Worm (Caenorhabditis elegans) whole organism, young adult: ENCODE results near the gene ctps-1.

Experiments used
- B0035.1 ChIP-seq: sonication (generic microtip); optimal IDR thresholded peaks from 2 replicates; lab custom pipeline; 2016; ENCODE audit warnings: missing genetic modification characterization, mild to moderate bottlenecking, missing compliant biosample characterization, missing genotype, missing genetic modification reagents
- C06A6.2 ChIP-seq: fragments of 200-800 bp; sonication (Bioruptor generic); conservative IDR thresholded peaks from 2 replicates; pipeline ENCODE4 v1.3.6; 2022; ENCODE audit warnings: missing genetic modification characterization, missing compliant biosample characterization
- F10E7.11 ChIP-seq: sonication (generic microtip); optimal IDR thresholded peaks from 2 replicates; lab custom pipeline; 2017; ENCODE audit warnings: mild to moderate bottlenecking, missing genetic modification characterization, moderate library complexity, missing compliant biosample characterization
- F37B4.10 ChIP-seq: fragments of 200-800 bp; sonication (Bioruptor generic); IDR thresholded peaks from 2 replicates; pipeline ENCODE4 v1.3.6; 2022; ENCODE audit warnings: missing genetic modification characterization, missing compliant biosample characterization
- F57A8.1 ChIP-seq: fragments of 200-800 bp; sonication (Bioruptor generic); optimal IDR thresholded peaks from 2 replicates; lab custom pipeline; 2018; ENCODE audit warnings: mild to moderate bottlenecking, missing genetic modification characterization, moderate library complexity, missing compliant biosample characterization
- T07F8.4 ChIP-seq: sonication (generic microtip); optimal IDR thresholded peaks from 2 replicates; lab custom pipeline; 2016; ENCODE audit warnings: mild to moderate bottlenecking, missing genetic modification characterization, moderate library complexity, missing compliant biosample characterization
- Y53G8AR.9 ChIP-seq: fragments of 200-800 bp; sonication (Bioruptor generic); conservative IDR thresholded peaks from 2 replicates; pipeline ENCODE4 v1.3.6; 2022; ENCODE audit warnings: missing genetic modification reagents, missing genetic modification characterization, missing compliant biosample characterization
- Y79H2A.3 ChIP-seq: fragments of 200-800 bp; sonication (Bioruptor generic); conservative IDR thresholded peaks from 2 replicates; pipeline ENCODE4 v1.3.6; 2022; ENCODE audit warnings: missing genetic modification reagents, missing genetic modification characterization, missing compliant biosample characterization
- atf-7 ChIP-seq: sonication (generic microtip); optimal IDR thresholded peaks from 2 replicates; lab custom pipeline; 2017; ENCODE audit warnings: mild to moderate bottlenecking, missing genetic modification characterization, missing compliant biosample characterization
- ccch-3 ChIP-seq: fragments of 200-800 bp; sonication (Bioruptor generic); optimal IDR thresholded peaks from 2 replicates; lab custom pipeline; 2018; ENCODE audit warnings: mild to moderate bottlenecking, missing genetic modification characterization, missing compliant biosample characterization
- cebp-1 ChIP-seq, 2 experiments: fragments of 200-800 bp in 1 of 2; sonication (Bioruptor generic) in 1 of 2; sonication (generic microtip) in 1 of 2; IDR thresholded peaks in 1 of 2; optimal IDR thresholded peaks in 1 of 2; 2 replicates each; pipeline versions ENCODE4 v1.3.6 to Lab custom; 2017 to 2022; ENCODE audit warnings: missing compliant biosample characterization in 2 of 2, missing genetic modification characterization in 2 of 2, mild to moderate bottlenecking in 1 of 2, missing genetic modification reagents in 1 of 2, moderate library complexity in 1 of 2
- cebp-2 ChIP-seq: fragments of 200-800 bp; sonication (Bioruptor generic); IDR thresholded peaks from 2 replicates; pipeline ENCODE4 v1.3.6; 2022; ENCODE audit warnings: missing genetic modification characterization, missing compliant biosample characterization
- ceh-27 ChIP-seq: fragments of 200-800 bp; sonication (Bioruptor generic); optimal IDR thresholded peaks from 2 replicates; lab custom pipeline; 2018; ENCODE audit warnings: mild to moderate bottlenecking, missing genetic modification characterization, moderate library complexity, missing compliant biosample characterization
- ceh-58 ChIP-seq: fragments of 200-800 bp; sonication (Bioruptor generic); IDR thresholded peaks from 2 replicates; pipeline ENCODE4 v1.3.6; 2022; ENCODE audit warnings: missing genetic modification characterization, missing compliant biosample characterization
- ekl-4 ChIP-seq: fragments of 200-800 bp; sonication (Bioruptor generic); IDR thresholded peaks from 2 replicates; pipeline ENCODE4 v1.3.6; 2022; ENCODE audit warnings: missing genetic modification reagents, missing genetic modification characterization, missing compliant biosample characterization
- ets-4 ChIP-seq: fragments of 200-800 bp; sonication (Bioruptor generic); optimal IDR thresholded peaks from 2 replicates; lab custom pipeline; 2018; ENCODE audit warnings: mild to moderate bottlenecking, missing genetic modification characterization, missing compliant biosample characterization
- fkh-3 ChIP-seq: sonication (generic microtip); optimal IDR thresholded peaks from 2 replicates; lab custom pipeline; 2016; ENCODE audit warnings: mild to moderate bottlenecking, missing genetic modification characterization, missing compliant biosample characterization
- lin-40 ChIP-seq: sonication (generic microtip); optimal IDR thresholded peaks from 2 replicates; lab custom pipeline; 2016; ENCODE audit warnings: missing genetic modification characterization, mild to moderate bottlenecking, missing compliant biosample characterization, missing genotype, missing genetic modification reagents
- lsy-27 ChIP-seq: sonication (generic microtip); optimal IDR thresholded peaks from 2 replicates; lab custom pipeline; 2017; ENCODE audit warnings: missing genetic modification characterization, mild to moderate bottlenecking, missing compliant biosample characterization, antibody characterized with exemption, missing genotype, borderline replicate concordance; ENCODE audit not compliant: insufficient read depth
- mes-4 ChIP-seq: sonication (generic microtip); optimal IDR thresholded peaks from 2 replicates; lab custom pipeline; 2016; ENCODE audit warnings: missing genotype, missing genetic modification characterization, missing compliant biosample characterization
- nfyb-1 ChIP-seq: fragments of 200-800 bp; sonication (Bioruptor generic); IDR thresholded peaks from 2 replicates; pipeline ENCODE4 v1.3.6; 2022; ENCODE audit warnings: missing genetic modification reagents, missing genetic modification characterization, missing compliant biosample characterization
- pbrm-1 ChIP-seq: fragments of 200-800 bp; sonication (Bioruptor generic); IDR thresholded peaks from 2 replicates; pipeline ENCODE4 v1.3.6; 2022; ENCODE audit warnings: missing genetic modification reagents, missing genetic modification characterization, missing compliant biosample characterization
- somi-1 ChIP-seq: fragments of 200-800 bp; sonication (Bioruptor generic); optimal IDR thresholded peaks from 2 replicates; lab custom pipeline; 2018; ENCODE audit warnings: mild to moderate bottlenecking, missing genetic modification characterization, missing compliant biosample characterization
- unc-130 ChIP-seq: sonication (generic microtip); optimal IDR thresholded peaks from 2 replicates; lab custom pipeline; 2016; ENCODE audit warnings: missing genetic modification reagents, missing genetic modification characterization, missing compliant biosample characterization
- unc-62 ChIP-seq: fragments of 150-350 bp; optimal IDR thresholded peaks from 2 replicates; lab custom pipeline; 2014; ENCODE audit warnings: missing biosample characterization, missing genetic modification reagents, missing genetic modification characterization
- zfh-2 ChIP-seq: fragments of 200-800 bp; sonication (Bioruptor generic); conservative IDR thresholded peaks from 2 replicates; pipeline ENCODE4 v1.3.6; 2022; ENCODE audit warnings: missing genetic modification reagents, missing genetic modification characterization, missing compliant biosample characterization
- zim-3 ChIP-seq: sonication (generic microtip); optimal IDR thresholded peaks from 2 replicates; lab custom pipeline; 2017; ENCODE audit warnings: mild to moderate bottlenecking, missing genetic modification characterization, moderate library complexity, missing compliant biosample characterization
- ztf-22 ChIP-seq: fragments of 200-800 bp; sonication (Bioruptor generic); optimal IDR thresholded peaks from 2 replicates; lab custom pipeline; 2018; ENCODE audit warnings: mild to moderate bottlenecking, missing genetic modification characterization, moderate library complexity, missing compliant biosample characterization

The ctps-1 gene

ce11 chrV:16752089-16753030 is 42.3 kb upstream of the ctps-1 start:
- TF ChIP-seq zfh-2 (0 out of 2 replicates have a peak, but pooled peaks have one; percentile 14), Y53G8AR.9 (GFP tag; lab: Robert Waterston, UW) (no peak), F10E7.11 (tag; lab: Kevin White, UChicago) (no peak)

- no peak for TF ChIP-seq ets-4 (GFP tag; lab: Kevin White, UChicago)
- no peak for TF ChIP-seq ceh-27
- TF ChIP-seq pbrm-1 (GFP tag; lab: Robert Waterston, UW) = no peak
- no peak for TF ChIP-seq Y79H2A.3 (GFP tag; lab: Robert Waterston, UW)
- TF ChIP-seq atf-7 (tag; lab: Kevin White, UChicago) = no peak
- TF ChIP-seq ztf-22 (GFP tag; lab: Kevin White, UChicago) = no peak
- no peak for TF ChIP-seq ekl-4 (GFP tag; lab: Robert Waterston, UW)
- TF ChIP-seq fkh-3 (tag; lab: Kevin White, UChicago) = no peak
- TF ChIP-seq mes-4 (tag; lab: Kevin White, UChicago) = no peak
- TF ChIP-seq Y53G8AR.9 (GFP tag; lab: Robert Waterston, UW) = no peak
- no peak for TF ChIP-seq F57A8.1 (GFP tag; lab: Kevin White, UChicago)
- no peak for TF ChIP-seq somi-1 (GFP tag; lab: Kevin White, UChicago)
- no peak for TF ChIP-seq B0035.1 (tag; lab: Kevin White, UChicago)
Measured at ce11 chrV:16756166-16756565, 38.5 kb upstream of the ctps-1 start.

- TF ChIP-seq zfh-2 (peak; percentile 67; the same call in 1 of the 2 replicates), ccch-3 (GFP tag; lab: Kevin White, UChicago) (no peak)
- TF ChIP-seq, all 124 proteins: peak for 1
Measured at ce11 chrV:16759937-16760336, 34.7 kb upstream of the ctps-1 start.

- TF ChIP-seq unc-62 (GFP tag; lab: Kevin White, UChicago) (no peak), T07F8.4 (tag; lab: Kevin White, UChicago) (no peak), somi-1 (GFP tag; lab: Kevin White, UChicago) (no peak), unc-130 (GFP tag; lab: Kevin White, UChicago) (no peak), zfh-2 (0 out of 2 replicates have a peak, but pooled peaks have one; percentile 14), ccch-3 (GFP tag; lab: Kevin White, UChicago) (no peak), ceh-58 (GFP tag; lab: Robert Waterston, UW) (no peak), cebp-2 (GFP tag; lab: Robert Waterston, UW) (no peak), lsy-27 (no peak), F37B4.10 (GFP tag; lab: Robert Waterston, UW) (no peak), C06A6.2 (no peak), lin-40 (tag; lab: Kevin White, UChicago) (no peak), cebp-1 (GFP tag; IDR thresholded peaks at IDR 0.05; lab: Robert Waterston, UW) (no peak), cebp-1 (tag; optimal IDR thresholded peaks at IDR 0.05; lab: Kevin White, UChicago) (no peak), zim-3 (tag; lab: Kevin White, UChicago) (no peak), nfyb-1 (GFP tag; lab: Robert Waterston, UW) (0 out of 2 replicates have a peak, but pooled peaks have one; percentile 28)
- TF ChIP-seq, all 124 proteins: peak for 2
Measured at ce11 chrV:16774428-16774827, 20.2 kb upstream of the ctps-1 start.
